Worm (Caenorhabditis elegans) whole organism, mixed stage, embryonic: ENCODE data around the gene ptp-3.

Source experiments
- bed-3 ChIP-seq: fragments of 200-800 bp; sonication (Bioruptor generic); optimal IDR thresholded peaks from 3 replicates; lab custom pipeline; 2018; ENCODE audit warnings: mild to moderate bottlenecking, missing genetic modification characterization, moderate library complexity, missing compliant biosample characterization
- elt-1 ChIP-seq: sonication (generic microtip); optimal IDR thresholded peaks from 2 replicates; lab custom pipeline; 2017; ENCODE audit warnings: missing genetic modification characterization, mild to moderate bottlenecking, missing compliant biosample characterization, antibody characterized with exemption, moderate library complexity, borderline replicate concordance; ENCODE audit not compliant: insufficient read depth
- hlh-1 ChIP-seq: fragments of 150-350 bp; optimal IDR thresholded peaks from 2 replicates; lab custom pipeline; 2014; ENCODE audit warnings: missing biosample characterization, missing genetic modification reagents, missing genetic modification characterization
- snpc-4 ChIP-seq: fragments of 150-350 bp; optimal IDR thresholded peaks from 2 replicates; lab custom pipeline; 2014; ENCODE audit warnings: missing biosample characterization, missing genetic modification characterization
- tbx-8 ChIP-seq: fragments of 200-800 bp; sonication (Bioruptor generic); optimal IDR thresholded peaks from 2 replicates; lab custom pipeline; 2018; ENCODE audit warnings: mild to moderate bottlenecking, missing genetic modification characterization, moderate library complexity, missing compliant biosample characterization

- TF ChIP-seq hlh-1 (tag; lab: Kevin White, UChicago), result no peak
- no peak for TF ChIP-seq bed-3 (GFP tag; lab: Kevin White, UChicago)
- no peak for TF ChIP-seq elt-1 (tag; lab: Kevin White, UChicago)
- TF ChIP-seq tbx-8 (GFP tag; lab: Kevin White, UChicago), result no peak
- no peak for TF ChIP-seq snpc-4 (tag; lab: Kevin White, UChicago)
Observed at ce11 chrII:10986461-10987090, 11.2 kb downstream of the ptp-3 start.
